Fruit fly (Drosophila melanogaster) whole organism, embryonic: ENCODE measurements around the gene CG34148.
A peak's percentile ranks its signal among the peaks of the same experiment; 100 is the strongest.

Experiments
- ATbp ChIP-seq: fragments of 200-800 bp; sonication (Bioruptor generic); optimal IDR thresholded peaks from 2 replicates; lab custom pipeline; 2017; ENCODE audit warnings: missing biosample characterization, mild to moderate bottlenecking, missing genetic modification characterization, missing genetic modification reagents
- Antp ChIP-seq: fragments of 200-800 bp; sonication (Bioruptor generic); optimal IDR thresholded peaks from 3 replicates; lab custom pipeline; 2016; ENCODE audit warnings: missing biosample characterization, missing genetic modification characterization
- CG10209 ChIP-seq: fragments of 200-800 bp; sonication (Bioruptor generic); optimal IDR thresholded peaks from 3 replicates; lab custom pipeline; 2017; ENCODE audit warnings: missing biosample characterization, mild to moderate bottlenecking, missing genetic modification characterization, missing genetic modification reagents
- CG11085 ChIP-seq: fragments of 200-800 bp; sonication (Bioruptor generic); IDR thresholded peaks from 2 replicates; pipeline ENCODE4 v1.3.6; 2022; ENCODE audit warnings: missing biosample characterization, missing genetic modification characterization
- CG11723 ChIP-seq: fragments of 200-800 bp; sonication (Bioruptor generic); optimal IDR thresholded peaks from 2 replicates; lab custom pipeline; 2017; ENCODE audit warnings: missing biosample characterization, mild to moderate bottlenecking, missing genetic modification characterization
- CG12071 ChIP-seq: fragments of 200-800 bp; sonication (Bioruptor generic); optimal IDR thresholded peaks from 3 replicates; lab custom pipeline; 2018; ENCODE audit warnings: missing biosample characterization, mild to moderate bottlenecking, missing genetic modification characterization
- CG15073 ChIP-seq: fragments of 200-800 bp; sonication (Bioruptor generic); optimal IDR thresholded peaks from 2 replicates; lab custom pipeline; 2016; ENCODE audit warnings: missing biosample characterization, missing genetic modification characterization
- CG17829 ChIP-seq: fragments of 200-800 bp; optimal IDR thresholded peaks from 2 replicates; lab custom pipeline; 2019; ENCODE audit warnings: missing biosample characterization, mild to moderate bottlenecking, missing genetic modification characterization, moderate library complexity
- CG1832 ChIP-seq: fragments of 200-800 bp; sonication (Bioruptor generic); optimal IDR thresholded peaks from 2 replicates; lab custom pipeline; 2017; ENCODE audit warnings: missing biosample characterization, mild to moderate bottlenecking, missing genetic modification characterization, inconsistent platforms
- CG2712 ChIP-seq: fragments of 200-800 bp; optimal IDR thresholded peaks from 3 replicates; lab custom pipeline; 2019; ENCODE audit warnings: missing biosample characterization, mild to moderate bottlenecking, missing genetic modification characterization, moderate library complexity
- CG3163 ChIP-seq: fragments of 200-800 bp; sonication (Bioruptor generic); optimal IDR thresholded peaks from 3 replicates; lab custom pipeline; 2016; ENCODE audit warnings: missing biosample characterization, missing genetic modification characterization
- CG32532 ChIP-seq: fragments of 200-800 bp; sonication (Bioruptor generic); IDR thresholded peaks from 2 replicates; pipeline ENCODE4 v1.3.6; 2022; ENCODE audit warnings: missing biosample characterization, missing genetic modification characterization
- CG33557 ChIP-seq: fragments of 200-800 bp; sonication (Bioruptor generic); optimal IDR thresholded peaks from 2 replicates; lab custom pipeline; 2019; ENCODE audit warnings: missing biosample characterization, mild to moderate bottlenecking, missing genetic modification characterization, moderate library complexity
- CG34224 ChIP-seq: fragments of 200-800 bp; sonication (Bioruptor generic); IDR thresholded peaks from 3 replicates; pipeline ENCODE4 v1.3.6; 2022; ENCODE audit warnings: missing biosample characterization, missing genetic modification characterization; ENCODE audit not compliant: partially characterized antibody
- CG34422 ChIP-seq: fragments of 200-800 bp; sonication (Bioruptor generic); IDR thresholded peaks from 3 replicates; pipeline ENCODE4 v1.3.6; 2022; ENCODE audit warnings: missing biosample characterization, missing genetic modification characterization
- CG4404 ChIP-seq: fragments of 200-800 bp; sonication (Bioruptor generic); IDR thresholded peaks from 2 replicates; pipeline ENCODE4 v1.3.6; 2022; ENCODE audit warnings: missing biosample characterization, missing genetic modification characterization
- CG4707 ChIP-seq: fragments of 200-800 bp; sonication (Bioruptor generic); optimal IDR thresholded peaks from 2 replicates; lab custom pipeline; 2018; ENCODE audit warnings: missing biosample characterization, mild to moderate bottlenecking, missing genetic modification characterization, moderate library complexity
- CG4820 ChIP-seq: fragments of 200-800 bp; sonication (Bioruptor generic); optimal IDR thresholded peaks from 3 replicates; lab custom pipeline; 2016; ENCODE audit warnings: missing biosample characterization, missing genetic modification characterization
- CG4854 ChIP-seq: fragments of 200-800 bp; sonication (Bioruptor generic); optimal IDR thresholded peaks from 2 replicates; lab custom pipeline; 2016; ENCODE audit warnings: missing biosample characterization, missing genetic modification characterization, inconsistent platforms
- CG7745 ChIP-seq: fragments of 200-800 bp; sonication (Bioruptor generic); optimal IDR thresholded peaks from 2 replicates; lab custom pipeline; 2018; ENCODE audit warnings: missing biosample characterization, mild to moderate bottlenecking, missing genetic modification characterization, moderate library complexity
- CG7786 ChIP-seq: fragments of 200-800 bp; sonication (Bioruptor generic); optimal IDR thresholded peaks from 2 replicates; lab custom pipeline; 2016; ENCODE audit warnings: missing biosample characterization, missing genetic modification characterization
- CG8765 ChIP-seq: fragments of 200-800 bp; sonication (Bioruptor generic); IDR thresholded peaks from 2 replicates; pipeline ENCODE4 v1.3.6; 2022; ENCODE audit warnings: missing biosample characterization, missing genetic modification characterization
- CG9609 ChIP-seq: fragments of 200-800 bp; sonication (Bioruptor generic); optimal IDR thresholded peaks from 3 replicates; lab custom pipeline; 2016; ENCODE audit warnings: missing biosample characterization, missing genetic modification characterization
- CG9817 ChIP-seq: fragments of 200-800 bp; sonication (Bioruptor generic); optimal IDR thresholded peaks from 2 replicates; lab custom pipeline; 2018; ENCODE audit warnings: missing biosample characterization, mild to moderate bottlenecking, missing genetic modification characterization, moderate library complexity
- CoRest ChIP-seq: fragments of 200-800 bp; sonication (Bioruptor generic); optimal IDR thresholded peaks from 3 replicates; lab custom pipeline; 2018; ENCODE audit warnings: missing biosample characterization, mild to moderate bottlenecking, missing genetic modification characterization, moderate library complexity
- Dip2 ChIP-seq: fragments of 200-800 bp; sonication (Bioruptor generic); IDR thresholded peaks from 2 replicates; pipeline ENCODE4 v1.3.6; 2022; ENCODE audit warnings: missing biosample characterization, missing genetic modification characterization
- Dip3 ChIP-seq: fragments of 200-800 bp; sonication (Bioruptor generic); optimal IDR thresholded peaks from 3 replicates; lab custom pipeline; 2016; ENCODE audit warnings: missing biosample characterization, missing genetic modification characterization
- Ets97D ChIP-seq: fragments of 200-800 bp; sonication (Bioruptor generic); optimal IDR thresholded peaks from 3 replicates; lab custom pipeline; 2016; ENCODE audit warnings: missing biosample characterization, missing genetic modification characterization
- Fer1 ChIP-seq: fragments of 200-800 bp; sonication (Bioruptor generic); optimal IDR thresholded peaks from 2 replicates; lab custom pipeline; 2017; ENCODE audit warnings: missing biosample characterization, mild to moderate bottlenecking, missing genetic modification characterization
- HLHmδ ChIP-seq: fragments of 200-800 bp; sonication (Bioruptor generic); optimal IDR thresholded peaks from 2 replicates; lab custom pipeline; 2018; ENCODE audit warnings: missing biosample characterization, mild to moderate bottlenecking, missing genetic modification characterization, moderate library complexity
- Hr78 ChIP-seq, 2 experiments: fragments of 200-800 bp in 1 of 2; fragments of >200 bp in 1 of 2; sonication (Bioruptor generic) in 1 of 2; optimal IDR thresholded peaks; 2 replicates each; lab custom pipeline; 2017 to 2019; ENCODE audit warnings: missing biosample characterization in 2 of 2, missing genetic modification characterization in 2 of 2, mild to moderate bottlenecking in 1 of 2, moderate library complexity in 1 of 2
- MESR4 ChIP-seq: fragments of 200-800 bp; sonication (Bioruptor generic); optimal IDR thresholded peaks from 2 replicates; lab custom pipeline; 2018; ENCODE audit warnings: missing biosample characterization, mild to moderate bottlenecking, missing genetic modification characterization, moderate library complexity
- NC2β ChIP-seq: fragments of 200-800 bp; sonication (Bioruptor generic); optimal IDR thresholded peaks from 2 replicates; lab custom pipeline; 2016; ENCODE audit warnings: missing biosample characterization, missing genetic modification characterization
- Neu2 ChIP-seq: fragments of 200-800 bp; sonication (Bioruptor generic); optimal IDR thresholded peaks from 3 replicates; lab custom pipeline; 2016; ENCODE audit warnings: missing biosample characterization, missing genetic modification characterization, borderline replicate concordance
- Nf-YB ChIP-seq: fragments of 200-800 bp; sonication (Bioruptor generic); optimal IDR thresholded peaks from 3 replicates; lab custom pipeline; 2019; ENCODE audit warnings: missing biosample characterization, mild to moderate bottlenecking, missing genetic modification characterization, moderate library complexity
- NfI ChIP-seq: fragments of 200-800 bp; sonication (Bioruptor generic); optimal IDR thresholded peaks from 3 replicates; lab custom pipeline; 2018; ENCODE audit warnings: missing biosample characterization, mild to moderate bottlenecking, missing genetic modification characterization, moderate library complexity
- Tbp ChIP-seq: fragments of >200 bp; optimal IDR thresholded peaks from 2 replicates; lab custom pipeline; 2018; ENCODE audit warnings: missing biosample characterization, missing genetic modification characterization
- Vsx1 ChIP-seq: fragments of 200-800 bp; sonication (Bioruptor generic); optimal IDR thresholded peaks from 2 replicates; lab custom pipeline; 2017; ENCODE audit warnings: missing biosample characterization, mild to moderate bottlenecking, missing genetic modification characterization, missing genetic modification reagents
- ap ChIP-seq: fragments of 200-800 bp; sonication (Bioruptor generic); IDR thresholded peaks from 2 replicates; pipeline ENCODE4 v1.3.6; 2022; ENCODE audit warnings: missing biosample characterization, missing genetic modification characterization
- bab2 ChIP-seq: fragments of 200-800 bp; sonication (Bioruptor generic); optimal IDR thresholded peaks from 2 replicates; lab custom pipeline; 2016; ENCODE audit warnings: missing biosample characterization, missing genetic modification characterization
- br ChIP-seq: fragments of >200 bp; optimal IDR thresholded peaks from 2 replicates; lab custom pipeline; 2017
- knrl ChIP-seq: fragments of 200-800 bp; sonication (Bioruptor generic); IDR thresholded peaks from 3 replicates; pipeline ENCODE4 v1.3.6; 2022; ENCODE audit warnings: missing biosample characterization, missing genetic modification characterization; ENCODE audit not compliant: partially characterized antibody
- lilli ChIP-seq: fragments of 200-800 bp; sonication (Bioruptor generic); optimal IDR thresholded peaks from 3 replicates; lab custom pipeline; 2016; ENCODE audit warnings: missing biosample characterization, missing genetic modification characterization
- lola ChIP-seq, 3 experiments: fragments of >200 bp in 2 of 3; fragments of 200-800 bp in 1 of 3; sonication (Bioruptor generic) in 1 of 3; optimal IDR thresholded peaks; 2 replicates each; lab custom pipeline; 2017 to 2019; ENCODE audit warnings: missing biosample characterization in 3 of 3, missing genetic modification characterization in 3 of 3, mild to moderate bottlenecking in 1 of 3, moderate library complexity in 1 of 3
- pho ChIP-seq: fragments of 200-800 bp; sonication (Bioruptor generic); optimal IDR thresholded peaks from 2 replicates; lab custom pipeline; 2016; ENCODE audit warnings: missing biosample characterization, missing genetic modification characterization
- ro ChIP-seq: fragments of 200-800 bp; sonication (Bioruptor generic); IDR thresholded peaks from 2 replicates; pipeline ENCODE4 v1.3.6; 2022; ENCODE audit warnings: missing biosample characterization, missing genetic modification characterization
- salm ChIP-seq: fragments of 200-800 bp; sonication (Bioruptor generic); optimal IDR thresholded peaks from 2 replicates; lab custom pipeline; 2018; ENCODE audit warnings: missing biosample characterization, mild to moderate bottlenecking, missing genetic modification characterization
- sens-2 ChIP-seq: fragments of 200-800 bp; sonication (Bioruptor generic); IDR thresholded peaks from 2 replicates; pipeline ENCODE4 v1.3.6; 2022; ENCODE audit warnings: missing biosample characterization, missing genetic modification characterization
- sr ChIP-seq: fragments of 200-800 bp; sonication (Bioruptor generic); IDR thresholded peaks from 3 replicates; pipeline ENCODE4 v1.3.6; 2022; ENCODE audit warnings: missing biosample characterization, missing genetic modification characterization
- trh ChIP-seq: fragments of 200-800 bp; sonication (Bioruptor generic); optimal IDR thresholded peaks from 2 replicates; lab custom pipeline; 2016; ENCODE audit warnings: missing biosample characterization, missing genetic modification characterization
- twi ChIP-seq: fragments of 200-800 bp; optimal IDR thresholded peaks from 2 replicates; lab custom pipeline; 2019; ENCODE audit warnings: missing biosample characterization, mild to moderate bottlenecking, missing genetic modification characterization, moderate library complexity

The CG34148 gene

dm6 chr3R:21874982-21875466, 3.5 kb downstream of the CG34148 start, which contains the start of gene CG6656 (continued):
- no peak for TF ChIP-seq twi (tag; lab: Kevin White, UChicago)
- no peak for TF ChIP-seq CG15073 (GFP tag; lab: Kevin White, UChicago)
- TF ChIP-seq CG2712 (tag; lab: Kevin White, UChicago): no peak
- TF ChIP-seq CG4820 (GFP tag; lab: Kevin White, UChicago): no peak
- TF ChIP-seq Vsx1 (GFP tag; lab: Kevin White, UChicago): no peak
- no peak for TF ChIP-seq CG11085 (GFP tag; lab: Robert Waterston, UW)
- TF ChIP-seq ro (GFP tag; lab: Robert Waterston, UW): no peak
- TF ChIP-seq Dip2 (GFP tag; lab: Robert Waterston, UW): no peak
- TF ChIP-seq CG33557 (GFP tag; lab: Kevin White, UChicago): no peak
- TF ChIP-seq pho (GFP tag; lab: Kevin White, UChicago): no peak
- no peak for TF ChIP-seq CG4404
- no peak for TF ChIP-seq CG7786
- TF ChIP-seq CG7745 (tag; lab: Kevin White, UChicago): peak; percentile 67
- TF ChIP-seq trh (GFP tag; lab: Kevin White, UChicago): no peak
- no peak for TF ChIP-seq salm (tag; lab: Kevin White, UChicago)
- TF ChIP-seq NfI (GFP tag; lab: Kevin White, UChicago): no peak
- TF ChIP-seq CG4854 (GFP tag; lab: Kevin White, UChicago): no peak
- TF ChIP-seq bab2 (GFP tag; lab: Kevin White, UChicago): no peak
- no peak for TF ChIP-seq knrl (GFP tag; lab: Robert Waterston, UW)
- no peak for TF ChIP-seq CG9817 (tag; lab: Kevin White, UChicago)
- TF ChIP-seq CG1832 (GFP tag; lab: Kevin White, UChicago): peak; percentile 83
- no peak for TF ChIP-seq Hr78 (GFP tag; optimal IDR thresholded peaks at IDR 0.05; lab: Kevin White, UChicago)
- no peak for TF ChIP-seq Neu2
- TF ChIP-seq sens-2 (GFP tag; lab: Robert Waterston, UW): no peak
- no peak for TF ChIP-seq CG11723 (GFP tag; lab: Kevin White, UChicago)
- peak; percentile 25; the same call in 1 of the 3 replicates for TF ChIP-seq CG34224 (GFP tag; lab: Robert Waterston, UW)
- no peak for TF ChIP-seq Tbp (GFP tag; lab: Kevin White, UChicago)
- no peak for TF ChIP-seq lilli (GFP tag; lab: Kevin White, UChicago)
- TF ChIP-seq ap (GFP tag; lab: Robert Waterston, UW): no peak
- TF ChIP-seq lola (GFP tag; optimal IDR thresholded peaks at IDR 0.05; lab: Kevin White, UChicago): no peak
- no peak for TF ChIP-seq CG12071
- no peak for TF ChIP-seq HLHmδ (GFP tag; lab: Kevin White, UChicago)
- no peak for TF ChIP-seq br (lab: Kevin White, UChicago)
- TF ChIP-seq CoRest (tag; lab: Kevin White, UChicago): peak; percentile 32
- no peak for TF ChIP-seq Ets97D (GFP tag; lab: Kevin White, UChicago)
- no peak for TF ChIP-seq NC2β (GFP tag; lab: Kevin White, UChicago)
- peak; percentile 21 for TF ChIP-seq Fer1 (GFP tag; lab: Kevin White, UChicago)
- TF ChIP-seq CG9609 (GFP tag; lab: Kevin White, UChicago): no peak
- TF ChIP-seq CG4707 (GFP tag; lab: Kevin White, UChicago): no peak
- TF ChIP-seq Antp: no peak
- TF ChIP-seq Nf-YB (GFP tag; lab: Kevin White, UChicago): no peak
- TF ChIP-seq sr: peak; percentile 70; the same call in 2 of the 3 replicates
- TF ChIP-seq CG17829 (tag; lab: Kevin White, UChicago): peak; percentile 14
- no peak for TF ChIP-seq CG8765 (GFP tag; lab: Robert Waterston, UW)
- TF ChIP-seq CG3163 (GFP tag; lab: Kevin White, UChicago): no peak
- no peak for TF ChIP-seq ATbp (GFP tag; lab: Kevin White, UChicago)
- peak; percentile 16 for TF ChIP-seq CG10209 (GFP tag; lab: Kevin White, UChicago)
- peak; percentile 57; the same call in 1 of the 2 replicates for TF ChIP-seq CG32532 (GFP tag; lab: Robert Waterston, UW)
- no peak for TF ChIP-seq CG34422
- TF ChIP-seq MESR4: no peak
- no peak for TF ChIP-seq Dip3 (GFP tag; lab: Kevin White, UChicago)
